Fruit fly (Drosophila melanogaster) whole organism, prepupa: ENCODE results near the gene sle.

Experiments
- Blimp-1 ChIP-seq: fragments of 200-800 bp; sonication (Bioruptor generic); optimal IDR thresholded peaks from 3 replicates; lab custom pipeline; 2017; ENCODE audit warnings: missing biosample characterization, missing genetic modification characterization, mild to moderate bottlenecking, moderate library complexity, missing genetic modification reagents
- CG10669 ChIP-seq: fragments of 200-800 bp; sonication (Bioruptor generic); optimal IDR thresholded peaks from 3 replicates; lab custom pipeline; 2018; ENCODE audit warnings: missing biosample characterization, mild to moderate bottlenecking, missing genetic modification characterization, moderate library complexity
- CG11762 ChIP-seq: fragments of 200-800 bp; sonication (Bioruptor generic); optimal IDR thresholded peaks from 3 replicates; lab custom pipeline; 2016; ENCODE audit warnings: missing biosample characterization, missing genetic modification characterization; ENCODE audit not compliant: insufficient read depth
- CG15336 ChIP-seq: fragments of 200-800 bp; sonication (Bioruptor generic); IDR thresholded peaks from 2 replicates; pipeline ENCODE4 v1.3.6; 2022; ENCODE audit warnings: missing biosample characterization, missing genetic modification characterization
- CG16779 ChIP-seq: fragments of 200-800 bp; sonication (Bioruptor generic); optimal IDR thresholded peaks from 3 replicates; lab custom pipeline; 2017; ENCODE audit warnings: missing biosample characterization, mild to moderate bottlenecking, missing genetic modification characterization
- CG3032 ChIP-seq: fragments of 200-800 bp; optimal IDR thresholded peaks from 2 replicates; lab custom pipeline; 2019; ENCODE audit warnings: missing biosample characterization, mild to moderate bottlenecking, missing genetic modification characterization, moderate library complexity
- CG31627 ChIP-seq: fragments of 200-800 bp; sonication (Bioruptor generic); optimal IDR thresholded peaks from 3 replicates; lab custom pipeline; 2016; ENCODE audit warnings: missing biosample characterization, missing genetic modification characterization
- CG32006 ChIP-seq: fragments of 200-800 bp; sonication (Bioruptor generic); optimal IDR thresholded peaks from 3 replicates; lab custom pipeline; 2017; ENCODE audit warnings: missing biosample characterization, mild to moderate bottlenecking, missing genetic modification characterization
- CG3919 ChIP-seq: fragments of 200-800 bp; sonication (Bioruptor generic); optimal IDR thresholded peaks from 3 replicates; lab custom pipeline; 2016; ENCODE audit warnings: missing biosample characterization, missing genetic modification characterization
- CG6163 ChIP-seq: fragments of 200-800 bp; sonication (Bioruptor generic); IDR thresholded peaks from 3 replicates; pipeline ENCODE4 v1.3.6; 2022; ENCODE audit warnings: missing biosample characterization, missing genetic modification characterization
- CG6276 ChIP-seq: fragments of 200-800 bp; sonication (Bioruptor generic); optimal IDR thresholded peaks from 2 replicates; lab custom pipeline; 2017; ENCODE audit warnings: missing biosample characterization, mild to moderate bottlenecking, missing genetic modification characterization
- CG6792 ChIP-seq: fragments of 200-800 bp; sonication (Bioruptor generic); optimal IDR thresholded peaks from 3 replicates; lab custom pipeline; 2016; ENCODE audit warnings: missing biosample characterization, missing genetic modification characterization
- CG6808 ChIP-seq: fragments of 200-800 bp; sonication (Bioruptor generic); optimal IDR thresholded peaks from 3 replicates; lab custom pipeline; 2017; ENCODE audit warnings: missing biosample characterization, missing genetic modification characterization, mild to moderate bottlenecking, moderate library complexity, missing genetic modification reagents
- CG6854 ChIP-seq: fragments of 200-800 bp; sonication (Bioruptor generic); optimal IDR thresholded peaks from 2 replicates; lab custom pipeline; 2017; ENCODE audit warnings: missing biosample characterization, mild to moderate bottlenecking, missing genetic modification characterization
- CG7368 ChIP-seq: fragments of 200-800 bp; sonication (Bioruptor generic); optimal IDR thresholded peaks from 3 replicates; lab custom pipeline; 2016; ENCODE audit warnings: missing biosample characterization, missing genetic modification characterization
- CG8119 ChIP-seq: fragments of 200-800 bp; sonication (Bioruptor generic); IDR thresholded peaks from 3 replicates; pipeline ENCODE4 v1.3.6; 2022; ENCODE audit warnings: missing biosample characterization, missing genetic modification characterization
- CG8319 ChIP-seq: fragments of 200-800 bp; sonication (Bioruptor generic); optimal IDR thresholded peaks from 3 replicates; lab custom pipeline; 2016; ENCODE audit warnings: missing biosample characterization, missing genetic modification characterization
- CG8632 ChIP-seq: fragments of 200-800 bp; sonication (Bioruptor generic); optimal IDR thresholded peaks from 3 replicates; lab custom pipeline; 2016; ENCODE audit warnings: missing biosample characterization, missing genetic modification characterization
- CG9139 ChIP-seq: fragments of 200-800 bp; sonication (Bioruptor generic); optimal IDR thresholded peaks from 3 replicates; lab custom pipeline; 2017; ENCODE audit warnings: missing biosample characterization, mild to moderate bottlenecking, missing genetic modification characterization
- Eip75B ChIP-seq: fragments of 200-800 bp; sonication (Bioruptor generic); optimal IDR thresholded peaks from 3 replicates; lab custom pipeline; 2016; ENCODE audit warnings: missing biosample characterization, missing genetic modification characterization
- Eip78C ChIP-seq: fragments of 200-800 bp; sonication (Bioruptor generic); peaks from one replicate; lab custom pipeline; 2016; ENCODE audit warnings: missing biosample characterization, missing genetic modification characterization
- Eip93F ChIP-seq: fragments of 200-800 bp; sonication (Bioruptor generic); optimal IDR thresholded peaks from 2 replicates; lab custom pipeline; 2016; ENCODE audit warnings: missing biosample characterization, mild to moderate bottlenecking, missing genetic modification characterization
- Ets96B ChIP-seq: fragments of 200-800 bp; optimal IDR thresholded peaks from 2 replicates; lab custom pipeline; 2019; ENCODE audit warnings: missing biosample characterization, mild to moderate bottlenecking, missing genetic modification characterization, moderate library complexity
- Gug ChIP-seq: fragments of 200-800 bp; sonication (Bioruptor generic); IDR thresholded peaks from 2 replicates; pipeline ENCODE4 v1.3.6; 2022; ENCODE audit warnings: missing biosample characterization, missing genetic modification characterization
- Hr38 ChIP-seq: sonication (Bioruptor generic); optimal IDR thresholded peaks from 2 replicates; lab custom pipeline; 2016; ENCODE audit warnings: missing biosample characterization, missing genetic modification characterization
- Hr4 ChIP-seq: fragments of 200-800 bp; sonication (Bioruptor generic); optimal IDR thresholded peaks from 3 replicates; lab custom pipeline; 2016; ENCODE audit warnings: missing biosample characterization, missing genetic modification characterization
- Lpt ChIP-seq: fragments of 200-800 bp; sonication (Bioruptor generic); optimal IDR thresholded peaks from 3 replicates; lab custom pipeline; 2016; ENCODE audit warnings: missing biosample characterization, missing genetic modification characterization
- Sox102F ChIP-seq: fragments of 200-800 bp; sonication (Bioruptor generic); optimal IDR thresholded peaks from 2 replicates; lab custom pipeline; 2016; ENCODE audit warnings: missing biosample characterization, mild to moderate bottlenecking, missing genetic modification characterization
- Sox14 ChIP-seq: fragments of 200-800 bp; sonication (Bioruptor generic); optimal IDR thresholded peaks from 3 replicates; lab custom pipeline; 2016; ENCODE audit warnings: missing biosample characterization, missing genetic modification characterization
- achi ChIP-seq: fragments of 200-800 bp; sonication (Bioruptor generic); optimal IDR thresholded peaks from 3 replicates; lab custom pipeline; 2016; ENCODE audit warnings: missing biosample characterization, missing genetic modification characterization
- cyc ChIP-seq: fragments of 200-800 bp; sonication (Bioruptor generic); optimal IDR thresholded peaks from 3 replicates; lab custom pipeline; 2016; ENCODE audit warnings: missing biosample characterization, missing genetic modification characterization
- dac ChIP-seq: fragments of 200-800 bp; sonication (Bioruptor generic); optimal IDR thresholded peaks from 2 replicates; lab custom pipeline; 2017; ENCODE audit warnings: missing biosample characterization, mild to moderate bottlenecking, missing genetic modification characterization
- dsx ChIP-seq: fragments of 200-800 bp; optimal IDR thresholded peaks from 3 replicates; lab custom pipeline; 2019; ENCODE audit warnings: missing biosample characterization, mild to moderate bottlenecking, missing genetic modification characterization, moderate library complexity; ENCODE audit not compliant: poor library complexity, severe bottlenecking
- esn ChIP-seq: fragments of 200-800 bp; sonication (Bioruptor generic); optimal IDR thresholded peaks from 2 replicates; lab custom pipeline; 2016; ENCODE audit warnings: missing biosample characterization, mild to moderate bottlenecking, missing genetic modification characterization, moderate library complexity
- fd59A ChIP-seq: fragments of 200-800 bp; sonication (Bioruptor generic); optimal IDR thresholded peaks from 2 replicates; lab custom pipeline; 2017; ENCODE audit warnings: missing biosample characterization, mild to moderate bottlenecking, missing genetic modification characterization, missing genetic modification reagents
- lz ChIP-seq: fragments of 200-800 bp; sonication (Bioruptor generic); optimal IDR thresholded peaks from 3 replicates; lab custom pipeline; 2016; ENCODE audit warnings: missing biosample characterization, missing genetic modification characterization
- net ChIP-seq: fragments of 200-800 bp; sonication (Bioruptor generic); optimal IDR thresholded peaks from 3 replicates; lab custom pipeline; 2016; ENCODE audit warnings: missing biosample characterization, missing genetic modification characterization
- salr ChIP-seq, 2 experiments: fragments of 200-800 bp; sonication (Bioruptor generic); optimal IDR thresholded peaks; 3 replicates each; lab custom pipeline; 2016 to 2018; ENCODE audit warnings: missing biosample characterization in 2 of 2, missing genetic modification characterization in 2 of 2, mild to moderate bottlenecking in 1 of 2
- spab ChIP-seq: fragments of 200-800 bp; sonication (Bioruptor generic); optimal IDR thresholded peaks from 2 replicates; lab custom pipeline; 2017; ENCODE audit warnings: missing biosample characterization, mild to moderate bottlenecking, missing genetic modification characterization, missing genetic modification reagents
- svp ChIP-seq: fragments of 200-800 bp; sonication (Bioruptor generic); peaks from one replicate; lab custom pipeline; 2016; ENCODE audit warnings: missing biosample characterization, missing genetic modification characterization
- topi ChIP-seq: fragments of 200-800 bp; sonication (Bioruptor generic); optimal IDR thresholded peaks from 3 replicates; lab custom pipeline; 2016; ENCODE audit warnings: missing biosample characterization, missing genetic modification characterization
- vri ChIP-seq: fragments of 200-800 bp; sonication (Bioruptor generic); optimal IDR thresholded peaks from 3 replicates; lab custom pipeline; 2016; ENCODE audit warnings: missing biosample characterization, mild to moderate bottlenecking, missing genetic modification characterization

sle gene

DNA sequence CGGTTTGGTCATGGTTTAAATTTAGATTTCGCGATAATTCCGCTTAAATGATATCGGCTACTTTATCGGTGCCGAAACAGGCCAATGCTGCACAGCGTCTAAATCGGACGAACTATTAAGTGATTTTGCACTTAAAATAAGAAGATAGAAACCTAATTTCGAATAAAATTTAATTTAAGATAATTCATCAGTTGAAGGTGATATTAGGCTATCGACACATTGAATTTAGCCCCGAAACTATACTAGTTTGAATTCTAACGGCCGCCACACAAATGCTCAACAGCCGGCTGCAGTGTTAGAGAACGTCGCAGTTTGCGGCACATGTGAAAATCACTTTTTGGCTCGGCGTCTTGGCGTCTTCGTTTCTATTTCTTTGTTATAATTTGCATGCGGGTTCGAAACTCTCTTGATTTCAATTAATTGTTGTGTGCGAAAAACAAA, at the start of gene sle:
sle (plus strand) TSS at position 293 of the 441 bp plus-strand sequence.
- no peak for TF ChIP-seq Hr38 (GFP tag; lab: Kevin White, UChicago)
- no peak for TF ChIP-seq salr (GFP tag; optimal IDR thresholded peaks at IDR 0.05; lab: Kevin White, UChicago)
- no peak for TF ChIP-seq CG32006 (GFP tag; lab: Kevin White, UChicago)
- no peak for TF ChIP-seq Sox102F
- TF ChIP-seq Gug (GFP tag; lab: Robert Waterston, UW): no peak
- TF ChIP-seq Blimp-1 (GFP tag; lab: Kevin White, UChicago): no peak
- peak; percentile 92 for TF ChIP-seq Eip78C (GFP tag; lab: Kevin White, UChicago)
- TF ChIP-seq CG10669: no peak
- 0 out of 3 replicates have a peak, but pooled peaks have one; percentile 17 for TF ChIP-seq CG6163 (GFP tag; lab: Robert Waterston, UW)
- TF ChIP-seq CG8632 (GFP tag; lab: Kevin White, UChicago): no peak
- TF ChIP-seq achi (GFP tag; lab: Kevin White, UChicago): peak; percentile 61
- no peak for TF ChIP-seq spab (GFP tag; lab: Kevin White, UChicago)
- no peak for TF ChIP-seq CG3919 (GFP tag; lab: Kevin White, UChicago)
- no peak for TF ChIP-seq fd59A
- TF ChIP-seq CG6792 (GFP tag; lab: Kevin White, UChicago): no peak
- peak; percentile 73 for TF ChIP-seq esn (GFP tag; lab: Kevin White, UChicago)
- no peak for TF ChIP-seq CG8119 (GFP tag; lab: Robert Waterston, UW)
- peak; percentile 17 for TF ChIP-seq CG11762 (GFP tag; lab: Kevin White, UChicago)
- TF ChIP-seq Ets96B (tag; lab: Kevin White, UChicago): peak; percentile 4
- TF ChIP-seq svp (GFP tag; lab: Kevin White, UChicago): no peak
- TF ChIP-seq CG6854 (GFP tag; lab: Kevin White, UChicago): peak; percentile 26
- TF ChIP-seq Hr4 (GFP tag; lab: Kevin White, UChicago): no peak
- peak; percentile 74 for TF ChIP-seq Sox14 (GFP tag; lab: Kevin White, UChicago)
- TF ChIP-seq CG16779: no peak
- TF ChIP-seq lz (GFP tag; lab: Kevin White, UChicago): peak; percentile 67
- TF ChIP-seq CG6276 (GFP tag; lab: Kevin White, UChicago): no peak
- TF ChIP-seq CG7368: peak; percentile 21
- TF ChIP-seq CG31627 (GFP tag; lab: Kevin White, UChicago): peak; percentile 68
- TF ChIP-seq CG3032: peak; percentile 43
- peak; percentile 1 for TF ChIP-seq Lpt (GFP tag; lab: Kevin White, UChicago)
- no peak for TF ChIP-seq vri (GFP tag; lab: Kevin White, UChicago)
- TF ChIP-seq topi (GFP tag; lab: Kevin White, UChicago): peak; percentile 67
- TF ChIP-seq CG15336 (GFP tag; lab: Robert Waterston, UW): no peak
- peak; percentile 88 for TF ChIP-seq CG6808 (GFP tag; lab: Kevin White, UChicago)
- TF ChIP-seq cyc (GFP tag; lab: Kevin White, UChicago): peak; percentile 57

DNA sequence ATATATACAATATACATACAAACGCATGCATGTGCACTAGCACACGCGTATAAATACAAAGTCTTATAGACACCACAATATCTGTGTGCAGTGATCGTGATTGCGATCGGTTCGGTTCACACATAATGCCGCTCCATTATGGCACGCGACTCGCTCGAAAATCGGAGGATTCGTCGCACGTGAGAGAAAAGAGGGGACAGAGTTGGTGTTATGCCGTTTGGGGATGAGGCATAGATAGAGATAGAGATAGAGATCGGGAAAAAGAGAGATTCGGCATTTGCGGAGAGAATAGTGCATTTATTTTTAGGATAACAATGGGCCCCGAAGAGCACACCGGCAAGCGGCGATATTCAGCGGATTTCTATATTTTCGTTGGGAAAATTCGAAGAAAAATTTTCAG, 48.7 kb upstream of the sle start:
- TF ChIP-seq CG9139 (GFP tag; lab: Kevin White, UChicago) (no peak), CG10669 (no peak), CG15336 (GFP tag; lab: Robert Waterston, UW) (no peak), esn (GFP tag; lab: Kevin White, UChicago) (no peak), dac (GFP tag; lab: Kevin White, UChicago) (no peak), net (GFP tag; lab: Kevin White, UChicago) (no peak), Sox14 (GFP tag; lab: Kevin White, UChicago) (no peak), dsx (GFP tag; lab: Kevin White, UChicago) (no peak), Eip75B (GFP tag; lab: Kevin White, UChicago) (no peak), CG8119 (GFP tag; lab: Robert Waterston, UW) (no peak), Hr4 (GFP tag; lab: Kevin White, UChicago) (no peak), Eip93F (GFP tag; lab: Kevin White, UChicago) (no peak), CG8319 (GFP tag; lab: Kevin White, UChicago) (no peak), Ets96B (tag; lab: Kevin White, UChicago) (no peak), CG11762 (GFP tag; lab: Kevin White, UChicago) (no peak), svp (GFP tag; lab: Kevin White, UChicago) (no peak), CG7368 (no peak)
- TF ChIP-seq, all 60 proteins: peak for 0
